Fruit fly (Drosophila melanogaster): ENCODE results near the gene Osi11.

Gene Osi11

DNA sequence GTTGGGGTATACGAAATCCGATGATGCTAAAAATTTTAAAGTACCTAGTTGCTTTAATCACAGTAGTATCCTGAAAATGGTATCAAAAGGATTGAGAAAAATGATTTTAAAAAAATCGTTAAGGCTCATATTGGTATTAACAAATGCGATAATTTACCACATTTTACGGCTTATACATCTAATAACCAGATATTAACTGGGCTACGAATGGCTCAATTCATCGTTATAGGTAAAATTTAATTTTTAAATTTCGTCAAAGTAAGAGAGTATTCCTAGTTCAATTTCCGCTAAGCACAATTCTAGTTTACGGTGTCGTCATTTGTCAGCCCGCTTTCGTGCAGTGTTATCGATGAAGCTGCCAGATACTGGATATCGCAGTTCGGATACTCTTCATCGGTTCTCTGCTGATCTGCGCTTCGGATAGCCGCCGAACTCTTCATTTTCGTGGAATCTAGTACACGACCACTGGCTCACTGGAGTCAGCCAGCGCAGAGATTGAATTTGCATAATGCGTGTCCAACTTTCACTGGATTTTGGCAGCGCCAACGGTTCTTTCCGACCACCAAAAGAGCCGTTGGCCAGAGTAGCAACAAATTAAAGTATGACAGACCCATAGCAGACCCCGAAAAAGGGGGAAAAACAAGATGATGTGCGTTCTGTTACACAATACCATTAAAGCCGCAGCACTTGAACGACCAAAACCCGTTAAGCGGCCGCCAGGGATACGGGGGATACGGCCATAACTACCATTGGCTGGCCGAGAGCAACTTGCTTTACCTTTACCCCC, 39.3 kb downstream of the Osi11 start:
- no peak for TF ChIP-seq CTCF (optimal IDR thresholded peaks at IDR 0.05)
- TF ChIP-seq CG8478 (optimal IDR thresholded peaks at IDR 0.05) = no peak

DNA sequence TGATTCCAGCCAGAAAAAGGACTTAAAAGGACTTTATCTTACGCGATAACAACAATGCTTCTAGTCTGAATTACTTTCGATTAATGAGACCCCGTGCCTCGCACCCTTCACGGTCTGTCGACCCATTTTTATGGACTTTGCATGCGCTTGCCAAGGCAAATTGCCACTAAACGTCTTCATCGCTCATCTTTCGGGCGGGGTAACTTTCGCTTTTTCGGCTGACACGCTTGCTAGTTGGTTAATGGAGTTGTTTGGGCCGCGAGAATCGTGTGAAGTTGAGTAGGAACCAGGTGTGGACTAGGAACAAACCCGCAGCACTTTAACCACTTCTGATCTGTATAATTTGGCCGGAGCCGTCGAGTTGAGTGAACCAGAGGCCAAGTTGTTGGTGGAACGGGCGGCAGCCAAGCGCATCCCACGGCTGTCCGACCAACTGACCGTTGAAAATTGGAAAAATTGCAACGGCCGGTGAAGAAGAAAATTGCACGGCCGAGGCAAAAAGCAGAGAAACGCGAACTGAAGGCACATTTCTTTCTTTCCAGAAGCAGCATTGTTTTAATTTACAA, 41.5 kb downstream of the Osi11 start, which contains the start of gene Osi5:
Gene Osi5 (plus strand): TSS at position 516 of the 566 bp plus-strand sequence.
- TF ChIP-seq CG8478 (optimal IDR thresholded peaks at IDR 0.05) = no peak
- TF ChIP-seq CTCF (optimal IDR thresholded peaks at IDR 0.05) = no peak

DNA sequence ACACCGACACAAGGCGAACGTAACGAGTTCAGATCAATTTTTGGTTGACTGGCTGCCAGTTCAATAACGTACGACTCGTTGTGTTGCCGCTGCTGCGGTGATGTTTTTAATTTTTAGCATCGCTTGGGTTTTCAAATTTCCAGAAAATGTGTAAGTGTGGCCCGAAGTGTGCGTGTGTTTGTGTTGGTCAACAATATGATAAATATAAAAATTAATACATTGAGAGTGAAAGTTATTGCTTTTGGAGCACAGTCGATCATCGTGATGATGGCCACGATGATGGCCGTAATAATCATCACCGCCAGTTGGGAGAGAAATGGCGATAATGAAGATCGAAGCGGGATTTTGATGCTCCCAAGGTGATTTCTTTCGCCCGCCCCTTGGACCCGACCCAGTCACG, 42.4 kb downstream of the Osi11 start:
- TF ChIP-seq CTCF (optimal IDR thresholded peaks at IDR 0.05) = no peak
- TF ChIP-seq CG8478 (optimal IDR thresholded peaks at IDR 0.05) = no peak

DNA sequence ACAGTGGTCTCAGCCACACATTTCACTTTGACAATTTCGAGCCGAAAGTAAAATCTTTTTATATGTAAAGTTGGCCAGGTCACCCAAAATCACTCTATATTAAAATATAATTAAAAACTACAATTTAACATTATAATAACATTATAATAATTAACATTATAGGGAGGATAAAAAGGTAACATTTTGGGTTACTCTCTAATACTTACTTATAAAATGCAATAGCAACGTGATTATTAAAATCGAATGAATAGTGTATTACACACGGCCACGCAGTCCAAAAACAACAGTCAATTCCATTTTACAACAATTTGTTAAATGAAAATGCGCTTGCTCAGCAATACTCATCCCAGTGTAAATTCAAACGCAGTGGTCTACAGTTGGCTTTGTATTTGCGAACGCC, 46.4 kb downstream of the Osi11 start:
- no peak for TF ChIP-seq CTCF (optimal IDR thresholded peaks at IDR 0.05)
- TF ChIP-seq CG8478 (optimal IDR thresholded peaks at IDR 0.05) = no peak

DNA sequence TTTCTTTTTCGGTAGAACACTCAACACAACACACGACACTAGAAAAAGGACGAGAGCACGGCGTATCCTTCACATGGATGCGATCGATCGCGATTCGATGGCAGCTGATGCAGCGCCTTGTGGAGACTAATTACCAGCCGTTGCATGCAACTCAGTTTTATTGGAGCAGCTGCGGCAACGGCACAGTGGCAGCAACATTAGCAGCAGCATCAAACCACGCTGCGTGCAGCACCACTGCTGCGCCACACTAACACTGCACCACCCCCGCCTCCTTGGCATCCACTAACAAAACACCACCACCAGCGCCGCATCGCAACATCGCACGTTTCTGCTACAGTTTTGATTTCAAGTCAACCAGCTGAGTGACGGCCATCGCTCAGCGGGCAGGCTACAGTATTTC, 46.9 kb downstream of the Osi11 start, which contains the start of gene Osi4:
Gene Osi4 (minus strand): TSS at position 101 of the 400 bp plus-strand sequence.
- TF ChIP-seq CG8478 (optimal IDR thresholded peaks at IDR 0.05) (no peak), CTCF (optimal IDR thresholded peaks at IDR 0.05) (no peak)

Data from S2 (cell line).